Worm (Caenorhabditis elegans) whole organism, L4 larva: ENCODE measurements around the gene F59B2.13.

Experiments used
- R02D3.7 ChIP-seq: fragments of 150-350 bp; sonication (generic microtip); optimal IDR thresholded peaks from 3 replicates; lab custom pipeline; 2014; ENCODE audit warnings: missing biosample characterization, missing genetic modification characterization
- T26A8.4 ChIP-seq: fragments of 200-800 bp; sonication (Bioruptor generic); IDR thresholded peaks from 2 replicates; pipeline ENCODE4 v1.3.6; 2022; ENCODE audit warnings: missing genetic modification characterization, missing compliant biosample characterization
- Y48G9A.11 ChIP-seq: fragments of 200-800 bp; sonication (Bioruptor generic); IDR thresholded peaks from 2 replicates; pipeline ENCODE4 v1.3.6; 2022; ENCODE audit warnings: missing genetic modification reagents, missing genetic modification characterization, missing compliant biosample characterization
- ZK546.5 ChIP-seq, 2 experiments: sonication (generic microtip); optimal IDR thresholded peaks; 2 replicates each; lab custom pipeline; 2017; ENCODE audit warnings: missing biosample characterization in 2 of 2, missing genetic modification characterization in 2 of 2
- aha-1 ChIP-seq: fragments of 150-350 bp; peaks from one replicate; lab custom pipeline; 2014; ENCODE audit warnings: missing biosample characterization, missing genetic modification characterization
- arid-1 ChIP-seq: fragments of 200-800 bp; sonication (Bioruptor generic); conservative IDR thresholded peaks from 2 replicates; pipeline ENCODE4 v1.3.6; 2022; ENCODE audit warnings: missing genetic modification reagents, missing genetic modification characterization, missing compliant biosample characterization
- ceh-44 ChIP-seq: fragments of 200-800 bp; sonication (Bioruptor generic); IDR thresholded peaks from 2 replicates; pipeline ENCODE4 v1.3.6; 2022; ENCODE audit warnings: missing genetic modification reagents, missing genetic modification characterization, missing compliant biosample characterization
- ceh-82 ChIP-seq: sonication (generic microtip); optimal IDR thresholded peaks from 2 replicates; lab custom pipeline; 2017; ENCODE audit warnings: missing biosample characterization, missing genetic modification characterization
- ces-1 ChIP-seq: fragments of 150-350 bp; sonication (generic microtip); optimal IDR thresholded peaks from 4 replicates; lab custom pipeline; 2014; ENCODE audit warnings: missing biosample characterization, missing genetic modification reagents, missing genetic modification characterization
- cey-2 ChIP-seq: sonication (generic microtip); optimal IDR thresholded peaks from 3 replicates; lab custom pipeline; 2017; ENCODE audit warnings: missing genetic modification characterization, mild to moderate bottlenecking, missing compliant biosample characterization, antibody characterized with exemption, borderline replicate concordance; ENCODE audit not compliant: insufficient read depth
- dmd-8 ChIP-seq: fragments of 200-800 bp; sonication (Bioruptor generic); IDR thresholded peaks from 2 replicates; pipeline ENCODE4 v1.3.6; 2022; ENCODE audit warnings: missing genetic modification characterization, missing compliant biosample characterization
- duxl-1 ChIP-seq: sonication (generic microtip); optimal IDR thresholded peaks from 2 replicates; lab custom pipeline; 2016; ENCODE audit warnings: mild to moderate bottlenecking, missing genetic modification characterization, moderate library complexity, missing compliant biosample characterization; ENCODE audit not compliant: poor library complexity
- dve-1 ChIP-seq: sonication (generic microtip); optimal IDR thresholded peaks from 2 replicates; lab custom pipeline; 2017; ENCODE audit warnings: antibody characterized with exemption, mild to moderate bottlenecking, missing genetic modification characterization, missing compliant biosample characterization; ENCODE audit not compliant: insufficient read depth
- egl-27 ChIP-seq: sonication (generic microtip); optimal IDR thresholded peaks from 3 replicates; lab custom pipeline; 2017; ENCODE audit warnings: missing biosample characterization, missing genetic modification reagents, missing genetic modification characterization
- gei-8 ChIP-seq: fragments of 200-800 bp; sonication (Bioruptor generic); optimal IDR thresholded peaks from 2 replicates; lab custom pipeline; 2018; ENCODE audit warnings: mild to moderate bottlenecking, missing genetic modification characterization, missing compliant biosample characterization
- hlh-11 ChIP-seq: fragments of 200-800 bp; sonication (Bioruptor generic); optimal IDR thresholded peaks from 2 replicates; lab custom pipeline; 2018; ENCODE audit warnings: mild to moderate bottlenecking, missing genetic modification characterization, missing compliant biosample characterization
- hmg-1.1 ChIP-seq: fragments of 200-800 bp; sonication (Bioruptor generic); IDR thresholded peaks from 2 replicates; pipeline ENCODE4 v1.3.6; 2022; ENCODE audit warnings: missing genetic modification reagents, missing genetic modification characterization, missing compliant biosample characterization
- lim-7 ChIP-seq: fragments of 200-800 bp; sonication (Bioruptor generic); IDR thresholded peaks from 2 replicates; pipeline ENCODE4 v1.3.6; 2022; ENCODE audit warnings: missing genetic modification characterization, missing compliant biosample characterization
- lin-13 ChIP-seq: fragments of 150-350 bp; optimal IDR thresholded peaks from 2 replicates; lab custom pipeline; 2014; ENCODE audit warnings: missing biosample characterization, missing genetic modification reagents, missing genetic modification characterization
- lin-39 ChIP-seq: fragments of 150-350 bp; optimal IDR thresholded peaks from 2 replicates; lab custom pipeline; 2014; ENCODE audit warnings: missing biosample characterization, missing genetic modification reagents, missing genetic modification characterization
- lir-3 ChIP-seq: sonication (generic microtip); optimal IDR thresholded peaks from 2 replicates; lab custom pipeline; 2016; ENCODE audit warnings: mild to moderate bottlenecking, missing genetic modification characterization, missing compliant biosample characterization
- lsy-2 ChIP-seq, 2 experiments: fragments of 150-350 bp in 1 of 2; sonication (generic microtip) in 1 of 2; optimal IDR thresholded peaks; 2 replicates each; lab custom pipeline; 2014 to 2017; ENCODE audit warnings: missing biosample characterization in 2 of 2, missing genetic modification characterization in 2 of 2
- mdt-29 ChIP-seq: fragments of 200-800 bp; sonication (Bioruptor generic); IDR thresholded peaks from 2 replicates; pipeline ENCODE4 v1.3.6; 2022; ENCODE audit warnings: missing genetic modification reagents, missing genetic modification characterization, missing compliant biosample characterization
- mep-1 ChIP-seq: fragments of 150-350 bp; sonication (generic microtip); optimal IDR thresholded peaks from 3 replicates; lab custom pipeline; 2014; ENCODE audit warnings: missing biosample characterization, missing genetic modification characterization
- mes-2 ChIP-seq: sonication (generic microtip); optimal IDR thresholded peaks from 2 replicates; lab custom pipeline; 2016; ENCODE audit warnings: missing genotype, mild to moderate bottlenecking, missing genetic modification characterization, missing compliant biosample characterization; ENCODE audit not compliant: poor library complexity, severe bottlenecking
- mxl-2 ChIP-seq: fragments of 200-800 bp; sonication (Bioruptor generic); conservative IDR thresholded peaks from 2 replicates; pipeline ENCODE4 v1.3.6; 2022; ENCODE audit warnings: missing genetic modification reagents, missing genetic modification characterization, missing compliant biosample characterization
- nhr-10 ChIP-seq: fragments of 150-350 bp; optimal IDR thresholded peaks from 2 replicates; lab custom pipeline; 2014; ENCODE audit warnings: missing biosample characterization, missing genetic modification characterization
- nhr-102 ChIP-seq: sonication (generic microtip); optimal IDR thresholded peaks from 2 replicates; lab custom pipeline; 2016; ENCODE audit warnings: mild to moderate bottlenecking, missing genetic modification characterization, moderate library complexity, missing compliant biosample characterization
- nhr-11 ChIP-seq: fragments of 150-350 bp; optimal IDR thresholded peaks from 2 replicates; lab custom pipeline; 2014; ENCODE audit warnings: missing biosample characterization, missing genetic modification characterization
- nhr-41 ChIP-seq: fragments of 200-800 bp; sonication (Bioruptor generic); IDR thresholded peaks from 2 replicates; pipeline ENCODE4 v1.3.6; 2022; ENCODE audit warnings: missing genetic modification reagents, missing genetic modification characterization, missing compliant biosample characterization
- pha-4 ChIP-seq, 2 experiments: fragments of 150-350 bp in 1 of 2; fragments of 200-800 bp in 1 of 2; sonication (Bioruptor generic) in 1 of 2; IDR thresholded peaks in 1 of 2; optimal IDR thresholded peaks in 1 of 2; 2 replicates each; pipeline versions ENCODE4 v1.3.6 to Lab custom; 2014 to 2022; ENCODE audit warnings: missing genetic modification characterization in 2 of 2, missing genetic modification reagents in 2 of 2, missing biosample characterization in 1 of 2, missing compliant biosample characterization in 1 of 2
- pqm-1 ChIP-seq: sonication (generic microtip); optimal IDR thresholded peaks from 2 replicates; lab custom pipeline; 2017; ENCODE audit warnings: missing biosample characterization, missing genetic modification characterization
- skn-1 ChIP-seq: fragments of 150-350 bp; optimal IDR thresholded peaks from 2 replicates; lab custom pipeline; 2014; ENCODE audit warnings: missing biosample characterization, missing genetic modification characterization
- snpc-1.2 ChIP-seq: fragments of 200-800 bp; sonication (Bioruptor generic); IDR thresholded peaks from 2 replicates; pipeline ENCODE4 v1.3.6; 2022; ENCODE audit warnings: missing genetic modification reagents, missing genetic modification characterization, missing compliant biosample characterization
- spr-1 ChIP-seq: sonication (generic microtip); optimal IDR thresholded peaks from 2 replicates; lab custom pipeline; 2016; ENCODE audit warnings: mild to moderate bottlenecking, missing genetic modification characterization, missing compliant biosample characterization
- tra-1 ChIP-seq: fragments of 200-800 bp; sonication (Bioruptor generic); IDR thresholded peaks from 2 replicates; pipeline ENCODE4 v1.3.6; 2022; ENCODE audit warnings: missing genetic modification reagents, missing genetic modification characterization, missing compliant biosample characterization
- unc-39 ChIP-seq: sonication (generic microtip); optimal IDR thresholded peaks from 2 replicates; lab custom pipeline; 2017; ENCODE audit warnings: missing biosample characterization, missing genetic modification characterization
- unc-62 ChIP-seq, 3 experiments: fragments of 150-350 bp in 1 of 3; sonication (generic microtip); optimal IDR thresholded peaks in 2 of 3; peaks in 1 of 3; 1 replicate in 1 of 3; 2 replicates in 2 of 3; lab custom pipeline; 2014 to 2017; ENCODE audit warnings: missing biosample characterization in 3 of 3, missing genetic modification characterization in 3 of 3, missing genetic modification reagents in 3 of 3, missing genotype in 1 of 3
- zfp-2 ChIP-seq: sonication (generic microtip); optimal IDR thresholded peaks from 2 replicates; lab custom pipeline; 2016; ENCODE audit warnings: mild to moderate bottlenecking, missing genetic modification characterization, missing compliant biosample characterization
- zfp-3 ChIP-seq: fragments of 200-800 bp; sonication (Bioruptor generic); conservative IDR thresholded peaks from 2 replicates; pipeline ENCODE4 v1.3.6; 2022; ENCODE audit warnings: missing genetic modification reagents, missing genetic modification characterization, missing compliant biosample characterization

The F59B2.13 gene

DNA sequence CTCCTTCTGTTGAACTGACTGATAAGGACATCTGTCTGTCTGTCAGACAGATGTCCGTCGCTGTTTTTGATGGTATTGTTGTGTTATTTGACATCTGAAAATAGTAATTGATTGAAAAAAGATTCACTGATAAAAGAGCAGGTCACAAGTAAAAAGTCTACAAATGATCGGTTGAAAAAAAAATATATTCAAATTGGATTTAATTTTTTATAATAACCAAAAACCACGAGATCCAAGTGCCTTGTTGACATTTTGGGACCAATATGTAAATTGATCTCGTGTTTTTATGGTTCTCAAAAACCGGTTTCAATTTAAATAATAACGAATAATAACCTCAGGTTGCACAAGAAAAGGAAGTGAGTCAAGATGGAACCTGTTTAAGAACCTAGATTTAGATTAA is at the start of gene F59B2.13:
Gene F59B2.13 (minus strand): TSS at position 101 of the 400 bp plus-strand sequence.
- no peak for TF ChIP-seq R02D3.7

DNA sequence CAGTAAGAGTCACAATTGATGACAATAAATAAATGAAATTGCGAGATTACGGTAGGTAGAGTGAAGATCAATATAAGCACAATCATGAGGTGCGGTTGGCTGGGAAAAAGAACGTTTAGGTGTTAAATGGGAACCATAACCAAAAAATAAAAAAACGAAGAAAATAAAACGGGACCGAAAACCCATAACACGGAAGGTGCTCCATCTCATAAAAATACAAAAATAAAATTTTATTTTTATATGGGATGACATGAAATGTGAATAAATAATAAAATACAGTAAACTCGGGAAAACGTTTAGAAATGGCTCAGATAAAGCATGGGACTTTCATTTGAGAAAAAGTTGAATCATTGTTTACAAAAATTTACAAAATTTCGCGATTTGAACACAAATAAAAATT is 48.7 kb upstream of the F59B2.13 start, which contains the start of gene F02A9.7:
Gene F02A9.7 (minus strand): TSS at position 101 of the 400 bp plus-strand sequence.
- TF ChIP-seq gei-8 (GFP tag; lab: Kevin White, UChicago) (no peak), tra-1 (GFP tag; lab: Robert Waterston, UW) (no peak), dmd-8 (no peak), ceh-82 (no peak), mep-1 (tag; lab: Kevin White, UChicago) (no peak), lir-3 (tag; lab: Kevin White, UChicago) (no peak), dve-1 (no peak), skn-1 (tag; lab: Kevin White, UChicago) (no peak), ZK546.5 (tag; optimal IDR thresholded peaks at IDR 0.05; lab: Kevin White, UChicago) (no peak), lsy-2 (tag; optimal IDR thresholded peaks at IDR 0.05; lab: Kevin White, UChicago) (no peak)

DNA sequence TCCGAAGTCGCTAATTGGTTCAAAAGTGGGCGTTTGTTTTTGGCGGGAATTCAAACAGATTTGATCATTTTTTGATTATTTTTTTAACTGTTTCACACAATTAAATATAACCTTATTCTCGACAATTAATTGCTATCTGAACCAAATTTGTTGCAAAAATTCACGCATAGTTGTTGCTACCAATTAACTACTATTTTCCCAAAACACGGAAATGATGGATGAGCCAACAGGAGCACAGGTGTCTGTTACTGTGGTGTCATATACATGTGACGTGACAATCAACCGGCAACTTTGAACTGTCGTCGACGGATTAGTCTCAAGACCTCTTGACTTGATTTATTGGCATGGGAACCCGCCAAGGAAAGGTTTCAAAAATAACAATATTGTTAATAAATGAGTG is 45.9 kb upstream of the F59B2.13 start:
- no peak for TF ChIP-seq nhr-10
- no peak for TF ChIP-seq arid-1 (GFP tag; lab: Robert Waterston, UW)
- no peak for TF ChIP-seq nhr-11 (tag; lab: Kevin White, UChicago)
- TF ChIP-seq unc-62 (GFP tag; optimal IDR thresholded peaks at IDR 0.05 in 1 of 2; lab: Kevin White, UChicago), result peak in 1 of 2 experiments; percentile 93
- TF ChIP-seq unc-62 (tag; optimal IDR thresholded peaks at IDR 0.05; lab: Kevin White, UChicago), result no peak

DNA sequence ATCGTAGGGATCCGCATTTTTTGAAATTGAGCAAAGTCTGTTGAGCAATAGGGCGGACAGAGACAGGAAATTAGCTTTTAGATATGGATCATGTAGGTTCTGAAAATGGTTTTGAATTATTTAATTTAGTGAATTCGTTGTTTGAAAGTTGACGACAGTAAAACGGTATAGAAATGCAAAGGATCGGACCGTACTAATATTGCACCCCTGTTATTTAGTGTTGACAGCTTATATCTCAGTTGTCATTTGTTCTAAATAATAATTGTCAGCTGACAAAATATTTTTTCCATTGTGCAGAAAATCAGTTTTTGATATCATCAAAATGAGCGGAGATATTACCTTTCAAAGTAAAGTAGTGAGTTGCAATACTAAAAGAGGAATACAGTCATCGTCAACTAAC is 44.5 kb upstream of the F59B2.13 start, which contains the start of gene lin-12:
Gene lin-12 (minus strand): TSS at position 101 of the 400 bp plus-strand sequence.
- no peak for TF ChIP-seq snpc-1.2
- no peak for TF ChIP-seq mxl-2 (GFP tag; lab: Robert Waterston, UW)
- TF ChIP-seq arid-1 (GFP tag; lab: Robert Waterston, UW), result no peak
- TF ChIP-seq lim-7, result no peak
- TF ChIP-seq unc-39, result no peak
- TF ChIP-seq cey-2 (tag; lab: Kevin White, UChicago), result no peak
- no peak for TF ChIP-seq egl-27 (tag; lab: Kevin White, UChicago)
- no peak for TF ChIP-seq mdt-29
- TF ChIP-seq lin-39 (tag; lab: Kevin White, UChicago), result no peak
- TF ChIP-seq hmg-1.1 (GFP tag; lab: Robert Waterston, UW), result no peak

DNA sequence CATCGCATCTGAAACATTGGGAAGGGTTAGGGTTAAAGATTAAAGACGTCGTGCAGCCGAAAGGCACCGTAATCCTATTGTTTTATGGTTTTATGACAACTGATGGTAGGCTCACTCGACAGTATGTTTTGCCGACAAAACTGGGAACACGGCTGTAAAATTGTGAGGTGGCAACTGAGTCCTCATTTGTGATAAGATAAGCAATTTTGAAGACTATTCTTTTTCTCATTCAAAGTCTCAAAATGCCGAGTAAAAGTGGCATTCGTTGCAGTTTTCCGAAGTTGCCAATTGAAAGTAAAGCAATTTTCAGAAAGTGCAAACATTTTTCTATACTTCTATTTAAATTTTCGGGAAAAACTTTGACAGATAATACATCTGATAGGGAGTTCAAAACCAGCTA is 42.9 kb upstream of the F59B2.13 start:
- TF ChIP-seq lim-7 (no peak), aha-1 (tag; lab: Kevin White, UChicago) (peak; percentile 71), pqm-1 (peak; percentile 59), dve-1 (peak; percentile 1), nhr-102 (tag; lab: Kevin White, UChicago) (no peak), ces-1 (no peak), Y48G9A.11 (GFP tag; lab: Robert Waterston, UW) (no peak), lin-13 (GFP tag; lab: Kevin White, UChicago) (no peak)

DNA sequence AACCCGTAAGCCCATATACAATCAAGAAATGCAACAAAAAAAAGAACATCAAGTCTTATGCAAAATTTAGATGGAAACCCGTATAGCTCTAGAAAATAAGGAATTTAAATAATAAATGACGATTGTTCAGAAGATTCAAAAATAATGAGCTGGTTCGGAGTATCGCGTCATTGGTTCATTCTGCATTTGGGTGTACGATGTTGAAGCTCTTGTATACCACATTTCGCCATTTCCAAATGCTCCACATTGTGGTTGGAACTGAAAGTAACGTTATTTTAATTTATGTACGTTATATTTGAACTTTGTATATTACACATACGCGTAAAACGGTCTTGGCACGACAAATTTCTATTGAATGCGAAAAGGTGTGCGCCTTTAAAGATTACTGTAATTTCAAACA is 33.4 kb upstream of the F59B2.13 start:
- TF ChIP-seq zfp-2, result no peak
- TF ChIP-seq T26A8.4 (GFP tag; lab: Robert Waterston, UW), result peak; percentile 66
- peak; percentile 73 for TF ChIP-seq dve-1
- TF ChIP-seq zfp-3 (GFP tag; lab: Robert Waterston, UW), result peak; percentile 91
- TF ChIP-seq mes-2, result peak; percentile 0
- peak; percentile 27; the same call in 1 of the 2 replicates for TF ChIP-seq hmg-1.1 (GFP tag; lab: Robert Waterston, UW)
- TF ChIP-seq mep-1 (tag; lab: Kevin White, UChicago), result peak; percentile 53
- peak; percentile 70; the same call in 1 of the 2 replicates for TF ChIP-seq pha-4 (GFP tag; IDR thresholded peaks at IDR 0.05; lab: Robert Waterston, UW)
- no peak for TF ChIP-seq pha-4 (tag; optimal IDR thresholded peaks at IDR 0.05; lab: Kevin White, UChicago)
- peak; percentile 50 for TF ChIP-seq hlh-11 (tag; lab: Kevin White, UChicago)
- 0 out of 2 replicates have a peak, but pooled peaks have one; percentile 5 for TF ChIP-seq nhr-41 (GFP tag; lab: Robert Waterston, UW)
- TF ChIP-seq lsy-2 (tag; optimal IDR thresholded peaks at IDR 0.05; lab: Kevin White, UChicago), result peak in 1 of 2 experiments; percentile 55
- peak; percentile 38 for TF ChIP-seq nhr-102 (tag; lab: Kevin White, UChicago)
- TF ChIP-seq duxl-1, result peak; percentile 55
- TF ChIP-seq spr-1 (tag; lab: Kevin White, UChicago), result peak; percentile 39
- no peak for TF ChIP-seq ceh-44
- TF ChIP-seq mdt-29, result peak; percentile 28; the same call in 1 of the 2 replicates
